Worm (Caenorhabditis elegans): ENCODE data around the gene vig-1.

- TF ChIP-seq nhr-12 (tag; optimal IDR thresholded peaks at IDR 0.05) (no peak), unc-62 (GFP tag; optimal IDR thresholded peaks at IDR 0.05) (no peak), nhr-28 (tag; optimal IDR thresholded peaks at IDR 0.05) (no peak), blmp-1 (tag; optimal IDR thresholded peaks at IDR 0.05) (no peak), nhr-237 (tag; optimal IDR thresholded peaks at IDR 0.05) (no peak), nhr-2 (tag; optimal IDR thresholded peaks at IDR 0.05) (no peak), ceh-83 (GFP tag; optimal IDR thresholded peaks at IDR 0.05) (no peak)
Observed at ce11 chrII:1362423-1362822, 41.6 kb downstream of the vig-1 start.
